Fruit fly (Drosophila melanogaster) whole organism, prepupa: ENCODE measurements around the gene CG9582.

Source experiments
- CG11294 ChIP-seq: fragments of 200-800 bp; sonication (Bioruptor generic); IDR thresholded peaks from 2 replicates; pipeline ENCODE4 v1.3.6; 2022; ENCODE audit warnings: missing biosample characterization, missing genetic modification characterization
- CG11762 ChIP-seq: fragments of 200-800 bp; sonication (Bioruptor generic); optimal IDR thresholded peaks from 3 replicates; lab custom pipeline; 2016; ENCODE audit warnings: missing biosample characterization, missing genetic modification characterization; ENCODE audit not compliant: insufficient read depth
- CG11902 ChIP-seq: fragments of 200-800 bp; sonication (Bioruptor generic); optimal IDR thresholded peaks from 3 replicates; lab custom pipeline; 2016; ENCODE audit warnings: missing biosample characterization, missing genetic modification characterization
- CG1621 ChIP-seq: fragments of 200-800 bp; sonication (Bioruptor generic); optimal IDR thresholded peaks from 3 replicates; lab custom pipeline; 2018; ENCODE audit warnings: missing biosample characterization, mild to moderate bottlenecking, missing genetic modification characterization
- CG16779 ChIP-seq: fragments of 200-800 bp; sonication (Bioruptor generic); optimal IDR thresholded peaks from 3 replicates; lab custom pipeline; 2017; ENCODE audit warnings: missing biosample characterization, mild to moderate bottlenecking, missing genetic modification characterization
- CG31627 ChIP-seq: fragments of 200-800 bp; sonication (Bioruptor generic); optimal IDR thresholded peaks from 3 replicates; lab custom pipeline; 2016; ENCODE audit warnings: missing biosample characterization, missing genetic modification characterization
- CG32006 ChIP-seq: fragments of 200-800 bp; sonication (Bioruptor generic); optimal IDR thresholded peaks from 3 replicates; lab custom pipeline; 2017; ENCODE audit warnings: missing biosample characterization, mild to moderate bottlenecking, missing genetic modification characterization
- CG34406 ChIP-seq: fragments of 200-800 bp; sonication (Bioruptor generic); optimal IDR thresholded peaks from 3 replicates; lab custom pipeline; 2016; ENCODE audit warnings: missing biosample characterization, missing genetic modification characterization
- CG3919 ChIP-seq: fragments of 200-800 bp; sonication (Bioruptor generic); optimal IDR thresholded peaks from 3 replicates; lab custom pipeline; 2016; ENCODE audit warnings: missing biosample characterization, missing genetic modification characterization
- CG6792 ChIP-seq: fragments of 200-800 bp; sonication (Bioruptor generic); optimal IDR thresholded peaks from 3 replicates; lab custom pipeline; 2016; ENCODE audit warnings: missing biosample characterization, missing genetic modification characterization
- CG6808 ChIP-seq: fragments of 200-800 bp; sonication (Bioruptor generic); optimal IDR thresholded peaks from 3 replicates; lab custom pipeline; 2017; ENCODE audit warnings: missing biosample characterization, missing genetic modification characterization, mild to moderate bottlenecking, moderate library complexity, missing genetic modification reagents
- CG6854 ChIP-seq: fragments of 200-800 bp; sonication (Bioruptor generic); optimal IDR thresholded peaks from 2 replicates; lab custom pipeline; 2017; ENCODE audit warnings: missing biosample characterization, mild to moderate bottlenecking, missing genetic modification characterization
- CG7368 ChIP-seq: fragments of 200-800 bp; sonication (Bioruptor generic); optimal IDR thresholded peaks from 3 replicates; lab custom pipeline; 2016; ENCODE audit warnings: missing biosample characterization, missing genetic modification characterization
- CG8119 ChIP-seq: fragments of 200-800 bp; sonication (Bioruptor generic); IDR thresholded peaks from 3 replicates; pipeline ENCODE4 v1.3.6; 2022; ENCODE audit warnings: missing biosample characterization, missing genetic modification characterization
- CG8319 ChIP-seq: fragments of 200-800 bp; sonication (Bioruptor generic); optimal IDR thresholded peaks from 3 replicates; lab custom pipeline; 2016; ENCODE audit warnings: missing biosample characterization, missing genetic modification characterization
- CG8632 ChIP-seq: fragments of 200-800 bp; sonication (Bioruptor generic); optimal IDR thresholded peaks from 3 replicates; lab custom pipeline; 2016; ENCODE audit warnings: missing biosample characterization, missing genetic modification characterization
- CG9139 ChIP-seq: fragments of 200-800 bp; sonication (Bioruptor generic); optimal IDR thresholded peaks from 3 replicates; lab custom pipeline; 2017; ENCODE audit warnings: missing biosample characterization, mild to moderate bottlenecking, missing genetic modification characterization
- Eip75B ChIP-seq: fragments of 200-800 bp; sonication (Bioruptor generic); optimal IDR thresholded peaks from 3 replicates; lab custom pipeline; 2016; ENCODE audit warnings: missing biosample characterization, missing genetic modification characterization
- Ets21C ChIP-seq: fragments of 200-800 bp; sonication (Bioruptor generic); optimal IDR thresholded peaks from 3 replicates; lab custom pipeline; 2016; ENCODE audit warnings: missing biosample characterization, missing genetic modification characterization
- Hr38 ChIP-seq: sonication (Bioruptor generic); optimal IDR thresholded peaks from 2 replicates; lab custom pipeline; 2016; ENCODE audit warnings: missing biosample characterization, missing genetic modification characterization
- Hr39 ChIP-seq: fragments of 200-800 bp; sonication (Bioruptor generic); optimal IDR thresholded peaks from 2 replicates; lab custom pipeline; 2016; ENCODE audit warnings: missing biosample characterization, missing genetic modification characterization
- Hr4 ChIP-seq: fragments of 200-800 bp; sonication (Bioruptor generic); optimal IDR thresholded peaks from 3 replicates; lab custom pipeline; 2016; ENCODE audit warnings: missing biosample characterization, missing genetic modification characterization
- Met ChIP-seq: fragments of 200-800 bp; sonication (Bioruptor generic); optimal IDR thresholded peaks from 3 replicates; lab custom pipeline; 2016; ENCODE audit warnings: missing biosample characterization, missing genetic modification characterization
- OdsH ChIP-seq: fragments of 200-800 bp; sonication (Bioruptor generic); optimal IDR thresholded peaks from 3 replicates; lab custom pipeline; 2016; ENCODE audit warnings: missing biosample characterization, missing genetic modification characterization
- Sox14 ChIP-seq: fragments of 200-800 bp; sonication (Bioruptor generic); optimal IDR thresholded peaks from 3 replicates; lab custom pipeline; 2016; ENCODE audit warnings: missing biosample characterization, missing genetic modification characterization
- achi ChIP-seq: fragments of 200-800 bp; sonication (Bioruptor generic); optimal IDR thresholded peaks from 3 replicates; lab custom pipeline; 2016; ENCODE audit warnings: missing biosample characterization, missing genetic modification characterization
- dsx ChIP-seq: fragments of 200-800 bp; optimal IDR thresholded peaks from 3 replicates; lab custom pipeline; 2019; ENCODE audit warnings: missing biosample characterization, mild to moderate bottlenecking, missing genetic modification characterization, moderate library complexity; ENCODE audit not compliant: poor library complexity, severe bottlenecking
- eg ChIP-seq: fragments of 200-800 bp; sonication (Bioruptor generic); IDR thresholded peaks from 3 replicates; pipeline ENCODE4 v1.3.6; 2022; ENCODE audit warnings: missing biosample characterization, missing genetic modification characterization
- fd59A ChIP-seq: fragments of 200-800 bp; sonication (Bioruptor generic); optimal IDR thresholded peaks from 2 replicates; lab custom pipeline; 2017; ENCODE audit warnings: missing biosample characterization, mild to moderate bottlenecking, missing genetic modification characterization, missing genetic modification reagents
- fd85E ChIP-seq: fragments of 200-800 bp; sonication (Bioruptor generic); optimal IDR thresholded peaks from 3 replicates; lab custom pipeline; 2016; ENCODE audit warnings: missing biosample characterization, missing genetic modification characterization
- net ChIP-seq: fragments of 200-800 bp; sonication (Bioruptor generic); optimal IDR thresholded peaks from 3 replicates; lab custom pipeline; 2016; ENCODE audit warnings: missing biosample characterization, missing genetic modification characterization
- pdm3 ChIP-seq: fragments of 200-800 bp; sonication (Bioruptor generic); optimal IDR thresholded peaks from 3 replicates; lab custom pipeline; 2016; ENCODE audit warnings: missing biosample characterization, missing genetic modification characterization
- ss ChIP-seq, 2 experiments: fragments of 200-800 bp; sonication (Bioruptor generic); optimal IDR thresholded peaks; 2 replicates in 1 of 2; 3 replicates in 1 of 2; lab custom pipeline; 2017 to 2018; ENCODE audit warnings: mild to moderate bottlenecking in 2 of 2, missing biosample characterization in 2 of 2, missing genetic modification characterization in 2 of 2, moderate library complexity in 1 of 2
- svp ChIP-seq: fragments of 200-800 bp; sonication (Bioruptor generic); peaks from one replicate; lab custom pipeline; 2016; ENCODE audit warnings: missing biosample characterization, missing genetic modification characterization

CG9582 gene

DNA sequence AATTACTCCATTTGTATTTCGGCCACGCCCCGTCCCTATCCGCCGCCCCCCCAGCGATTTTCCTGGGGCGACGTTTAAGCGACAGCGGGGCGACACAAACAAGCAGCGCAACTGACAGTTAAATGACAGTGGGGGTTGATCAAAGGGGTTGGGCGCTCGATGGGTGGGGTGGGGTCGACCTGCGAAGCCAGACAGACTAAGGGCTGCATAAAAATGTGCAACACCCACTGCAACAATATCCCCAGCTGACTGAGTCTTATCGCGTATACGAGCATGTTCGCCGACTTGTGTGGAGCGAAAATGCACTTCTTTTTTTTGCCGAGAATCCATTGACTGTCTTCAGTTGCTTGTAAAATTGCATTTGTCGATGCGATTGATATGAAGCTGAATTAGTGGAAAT, at the start of gene CG9582:
CG9582 (minus strand) TSS at position 101 of the 400 bp plus-strand sequence.
- TF ChIP-seq CG9139 (no peak), CG32006 (GFP tag; lab: Kevin White, UChicago) (no peak), fd59A (GFP tag; lab: Kevin White, UChicago) (no peak), achi (GFP tag; lab: Kevin White, UChicago) (no peak), CG3919 (GFP tag; lab: Kevin White, UChicago) (no peak)

DNA sequence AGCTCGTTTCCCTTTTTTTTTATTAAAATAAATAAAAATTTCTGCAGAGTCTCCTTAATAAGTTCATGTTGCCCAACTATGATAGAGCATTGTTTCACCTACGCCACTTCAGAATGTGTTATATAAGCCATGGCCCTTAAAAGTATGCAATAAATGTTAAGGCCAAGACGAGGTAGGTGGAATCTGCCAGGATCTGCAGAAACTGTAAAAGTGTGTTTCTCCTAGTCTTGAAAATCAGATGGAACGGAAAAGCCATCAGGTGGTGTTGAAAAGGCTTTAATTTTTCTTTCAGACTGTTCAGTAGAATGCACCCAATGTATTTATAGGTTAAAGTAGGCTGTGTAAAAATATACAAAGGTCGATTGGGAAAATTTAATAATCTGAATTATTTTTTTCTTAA, 45.2 kb upstream of the CG9582 start, which contains the start of gene CG12439:
CG12439 (plus strand) TSS at position 301 of the 400 bp plus-strand sequence.
- TF ChIP-seq CG11762 (no peak), CG7368 (GFP tag; lab: Kevin White, UChicago) (no peak), net (GFP tag; lab: Kevin White, UChicago) (no peak), CG8119 (no peak), ss (GFP tag; optimal IDR thresholded peaks at IDR 0.05; lab: Kevin White, UChicago) (no peak), CG31627 (GFP tag; lab: Kevin White, UChicago) (no peak)
- TF ChIP-seq, all 60 proteins: peak for 0

DNA sequence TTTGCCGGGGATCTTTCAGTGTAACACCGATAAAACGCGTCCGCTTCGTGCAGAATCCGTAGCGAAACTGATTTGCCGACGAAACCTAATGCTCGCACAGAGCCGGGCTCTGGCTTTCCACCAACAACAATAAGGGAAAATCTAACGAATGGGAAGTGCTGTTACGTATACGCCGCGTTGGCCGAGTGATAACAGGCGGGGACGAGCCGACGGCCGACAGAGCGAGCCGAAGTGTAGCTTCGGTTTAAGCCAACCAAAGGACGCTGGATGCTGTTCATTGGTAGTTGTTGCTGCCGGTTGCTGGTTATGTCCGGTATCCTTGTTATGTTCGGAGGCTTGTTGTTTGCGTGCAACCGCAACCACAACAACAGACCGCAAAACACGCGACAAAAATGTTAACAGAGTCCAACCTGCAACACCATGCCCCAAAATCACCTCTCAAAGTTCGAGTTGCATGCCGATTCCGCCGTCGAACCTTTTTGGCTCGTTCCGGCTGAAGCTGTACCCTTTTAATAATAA, 39.5 kb upstream of the CG9582 start, which contains the start of gene DIP-zeta:
DIP-zeta (minus strand) TSS at position 71 of the 519 bp plus-strand sequence.
- TF ChIP-seq svp (GFP tag; lab: Kevin White, UChicago): peak; percentile 20
- no peak for TF ChIP-seq Hr38
- TF ChIP-seq, all 60 proteins: peak for 1

DNA sequence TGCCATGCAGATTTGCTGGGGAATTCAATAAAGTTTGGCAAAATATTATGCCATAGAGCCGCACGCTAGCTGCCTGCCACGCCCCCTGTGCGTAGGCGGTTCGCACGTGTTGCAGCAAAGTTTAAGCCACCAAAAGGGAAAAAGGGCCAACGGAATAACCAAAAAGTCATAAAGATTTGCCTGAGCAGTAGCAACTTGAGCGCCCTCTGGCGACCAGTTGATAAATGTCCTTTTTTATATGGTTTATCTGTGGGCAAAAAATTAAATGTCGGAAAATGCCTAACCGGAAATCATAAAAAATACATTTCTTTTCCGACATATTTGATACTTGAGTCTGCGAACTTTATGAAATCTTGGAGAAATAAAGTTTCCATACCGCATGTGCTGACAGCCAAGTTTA, 35.5 kb upstream of the CG9582 start:
- TF ChIP-seq pdm3 (GFP tag; lab: Kevin White, UChicago) (no peak), CG8632 (GFP tag; lab: Kevin White, UChicago) (no peak), CG8119 (no peak), CG11902 (GFP tag; lab: Kevin White, UChicago) (no peak), CG6808 (no peak), CG11294 (GFP tag; lab: Robert Waterston, UW) (no peak), CG11762 (no peak), OdsH (no peak), CG6792 (GFP tag; lab: Kevin White, UChicago) (no peak), dsx (no peak), achi (GFP tag; lab: Kevin White, UChicago) (no peak), Hr4 (GFP tag; lab: Kevin White, UChicago) (no peak), CG16779 (tag; lab: Kevin White, UChicago) (no peak), Sox14 (no peak), CG32006 (GFP tag; lab: Kevin White, UChicago) (no peak), CG7368 (GFP tag; lab: Kevin White, UChicago) (no peak), CG1621 (tag; lab: Kevin White, UChicago) (no peak), CG6854 (GFP tag; lab: Kevin White, UChicago) (no peak), Ets21C (no peak), ss (GFP tag; optimal IDR thresholded peaks at IDR 0.05; lab: Kevin White, UChicago) (no peak)

DNA sequence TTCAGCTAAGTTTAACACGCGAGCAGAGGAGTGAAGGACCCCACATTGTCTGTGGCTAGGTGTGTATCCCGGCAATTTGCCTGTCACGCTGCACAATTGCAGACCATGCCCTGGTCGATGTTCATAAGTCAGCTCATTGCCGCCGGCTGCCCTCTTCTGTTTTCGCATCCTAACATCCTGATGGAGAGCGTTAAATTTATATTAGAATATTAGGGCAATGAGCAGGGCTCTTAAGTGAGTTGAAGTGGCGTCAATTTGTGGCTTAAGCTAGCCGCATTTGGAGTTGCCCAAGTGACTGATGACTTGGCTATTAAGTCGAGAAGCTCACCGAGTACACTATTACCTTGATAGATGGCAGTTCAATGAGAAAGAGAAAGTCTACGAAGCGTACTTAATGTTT, 5.5 kb downstream of the CG9582 start:
- TF ChIP-seq Hr38: no peak
- TF ChIP-seq Hr39 (GFP tag; lab: Kevin White, UChicago): no peak
- TF ChIP-seq CG34406: no peak
- no peak for TF ChIP-seq eg (GFP tag; lab: Robert Waterston, UW)
- no peak for TF ChIP-seq ss (GFP tag; optimal IDR thresholded peaks at IDR 0.05; lab: Kevin White, UChicago)
- TF ChIP-seq OdsH: no peak
- no peak for TF ChIP-seq CG11902 (GFP tag; lab: Kevin White, UChicago)

DNA sequence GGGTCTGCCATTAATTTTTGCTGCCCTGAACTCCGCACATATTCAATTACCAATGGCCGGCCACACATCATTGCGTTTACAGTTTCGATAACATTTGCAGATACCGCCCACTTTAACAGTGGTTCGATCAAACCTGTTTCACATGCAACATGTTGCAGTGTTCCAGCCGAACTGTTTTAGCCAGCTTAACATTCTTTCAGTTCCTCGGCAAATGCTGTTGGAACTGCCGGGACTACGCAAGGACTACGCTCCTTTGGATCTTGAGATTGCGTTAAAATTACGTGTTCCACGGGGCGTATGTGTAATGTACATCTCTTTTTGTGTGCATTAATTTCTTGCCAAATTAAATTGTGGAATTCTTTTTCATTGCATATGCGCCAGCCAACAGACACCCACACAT, 12.2 kb downstream of the CG9582 start:
- no peak for TF ChIP-seq Hr39 (GFP tag; lab: Kevin White, UChicago)
- no peak for TF ChIP-seq fd85E (GFP tag; lab: Kevin White, UChicago)
- no peak for TF ChIP-seq CG8319
- TF ChIP-seq Met (GFP tag; lab: Kevin White, UChicago): no peak
- TF ChIP-seq Eip75B (GFP tag; lab: Kevin White, UChicago): no peak
